Fruit fly (Drosophila melanogaster) whole organism, embryonic: Measurements from ENCODE around the gene CG33640.

ENCODE experiments used
- Ada2b ChIP-seq: fragments of 200-800 bp; sonication (Bioruptor generic); IDR thresholded peaks from 2 replicates; pipeline ENCODE4 v1.3.6; 2022; ENCODE audit warnings: missing biosample characterization, missing genetic modification characterization
- B-H2 ChIP-seq: fragments of 200-800 bp; sonication (Bioruptor generic); optimal IDR thresholded peaks from 2 replicates; lab custom pipeline; 2018; ENCODE audit warnings: missing biosample characterization, mild to moderate bottlenecking, missing genetic modification characterization
- BtbVII ChIP-seq: fragments of 200-800 bp; sonication (Bioruptor generic); optimal IDR thresholded peaks from 3 replicates; lab custom pipeline; 2017; ENCODE audit warnings: missing biosample characterization, mild to moderate bottlenecking, missing genetic modification characterization
- CG10321 ChIP-seq: fragments of 200-800 bp; sonication (Bioruptor generic); IDR thresholded peaks from 2 replicates; pipeline ENCODE4 v1.3.6; 2022; ENCODE audit warnings: missing biosample characterization, missing genetic modification characterization
- CG10959 ChIP-seq: fragments of 200-800 bp; sonication (Bioruptor generic); IDR thresholded peaks from 2 replicates; pipeline ENCODE4 v1.3.6; 2022; ENCODE audit warnings: missing biosample characterization, missing genetic modification characterization
- CG10979 ChIP-seq: fragments of 200-800 bp; sonication (Bioruptor generic); optimal IDR thresholded peaks from 2 replicates; lab custom pipeline; 2018; ENCODE audit warnings: missing biosample characterization, mild to moderate bottlenecking, missing genetic modification characterization, moderate library complexity
- CG11504 ChIP-seq: fragments of 200-800 bp; sonication (Bioruptor generic); optimal IDR thresholded peaks from 3 replicates; lab custom pipeline; 2019; ENCODE audit warnings: missing biosample characterization, mild to moderate bottlenecking, missing genetic modification characterization, moderate library complexity
- CG12744 ChIP-seq: fragments of 200-800 bp; sonication (Bioruptor generic); optimal IDR thresholded peaks from 2 replicates; lab custom pipeline; 2016; ENCODE audit warnings: missing biosample characterization, missing genetic modification characterization
- CG13287 ChIP-seq: fragments of 200-800 bp; sonication (Bioruptor generic); IDR thresholded peaks from 2 replicates; pipeline ENCODE4 v1.3.6; 2022; ENCODE audit warnings: missing biosample characterization, missing genetic modification characterization; ENCODE audit not compliant: partially characterized antibody
- CG14710 ChIP-seq: fragments of 200-800 bp; sonication (Bioruptor generic); optimal IDR thresholded peaks from 3 replicates; lab custom pipeline; 2019; ENCODE audit warnings: missing biosample characterization, mild to moderate bottlenecking, missing genetic modification characterization, moderate library complexity
- CG14860 ChIP-seq: fragments of 200-800 bp; sonication (Bioruptor generic); IDR thresholded peaks from 3 replicates; pipeline ENCODE4 v1.3.6; 2022; ENCODE audit warnings: missing biosample characterization, missing genetic modification characterization; ENCODE audit not compliant: partially characterized antibody
- CG14965 ChIP-seq: fragments of 200-800 bp; sonication (Bioruptor generic); optimal IDR thresholded peaks from 2 replicates; lab custom pipeline; 2016; ENCODE audit warnings: missing biosample characterization, missing genetic modification characterization, borderline replicate concordance
- CG1602 ChIP-seq: fragments of 200-800 bp; sonication (Bioruptor generic); optimal IDR thresholded peaks from 3 replicates; lab custom pipeline; 2016; ENCODE audit warnings: missing biosample characterization, missing genetic modification characterization
- CG18011 ChIP-seq: fragments of 200-800 bp; sonication (Bioruptor generic); optimal IDR thresholded peaks from 2 replicates; lab custom pipeline; 2017; ENCODE audit warnings: missing biosample characterization, missing genetic modification characterization, mild to moderate bottlenecking, moderate library complexity, missing genotype
- CG18619 ChIP-seq: fragments of 200-800 bp; sonication (Bioruptor generic); optimal IDR thresholded peaks from 3 replicates; lab custom pipeline; 2017; ENCODE audit warnings: missing biosample characterization, mild to moderate bottlenecking, missing genetic modification characterization
- CG30020 ChIP-seq: fragments of 200-800 bp; optimal IDR thresholded peaks from 2 replicates; lab custom pipeline; 2019; ENCODE audit warnings: missing biosample characterization, mild to moderate bottlenecking, missing genetic modification characterization, moderate library complexity
- CG31365 ChIP-seq: fragments of 200-800 bp; sonication (Bioruptor generic); optimal IDR thresholded peaks from 2 replicates; lab custom pipeline; 2018; ENCODE audit warnings: missing biosample characterization, mild to moderate bottlenecking, missing genetic modification characterization
- CG3163 ChIP-seq: fragments of 200-800 bp; sonication (Bioruptor generic); optimal IDR thresholded peaks from 3 replicates; lab custom pipeline; 2016; ENCODE audit warnings: missing biosample characterization, missing genetic modification characterization
- CG34224 ChIP-seq: fragments of 200-800 bp; sonication (Bioruptor generic); IDR thresholded peaks from 3 replicates; pipeline ENCODE4 v1.3.6; 2022; ENCODE audit warnings: missing biosample characterization, missing genetic modification characterization; ENCODE audit not compliant: partially characterized antibody
- CG6272 ChIP-seq: fragments of 200-800 bp; sonication (Bioruptor generic); IDR thresholded peaks from 2 replicates; pipeline ENCODE4 v1.3.6; 2022; ENCODE audit warnings: missing biosample characterization, missing genetic modification characterization
- Dfd ChIP-seq, 2 experiments: fragments of >200 bp; optimal IDR thresholded peaks; 2 replicates each; lab custom pipeline; 2017; ENCODE audit warnings: missing biosample characterization in 2 of 2, missing genetic modification characterization in 2 of 2
- Dip2 ChIP-seq: fragments of 200-800 bp; sonication (Bioruptor generic); IDR thresholded peaks from 2 replicates; pipeline ENCODE4 v1.3.6; 2022; ENCODE audit warnings: missing biosample characterization, missing genetic modification characterization
- Doc3 ChIP-seq: fragments of 200-800 bp; sonication (Bioruptor generic); IDR thresholded peaks from 3 replicates; pipeline ENCODE4 v1.3.6; 2022; ENCODE audit warnings: missing biosample characterization, missing genetic modification characterization; ENCODE audit not compliant: partially characterized antibody
- Fer2 ChIP-seq: fragments of 200-800 bp; sonication (Bioruptor generic); optimal IDR thresholded peaks from 2 replicates; lab custom pipeline; 2018; ENCODE audit warnings: missing biosample characterization, mild to moderate bottlenecking, missing genetic modification characterization, moderate library complexity
- HHEX ChIP-seq: fragments of 200-800 bp; sonication (Bioruptor generic); optimal IDR thresholded peaks from 3 replicates; lab custom pipeline; 2017; ENCODE audit warnings: missing biosample characterization, mild to moderate bottlenecking, missing genetic modification characterization, missing genetic modification reagents
- Hey ChIP-seq: fragments of 200-800 bp; sonication (Bioruptor generic); optimal IDR thresholded peaks from 3 replicates; lab custom pipeline; 2018; ENCODE audit warnings: missing biosample characterization, mild to moderate bottlenecking, missing genetic modification characterization
- Oli ChIP-seq: fragments of 200-800 bp; sonication (Bioruptor generic); optimal IDR thresholded peaks from 2 replicates; lab custom pipeline; 2018; ENCODE audit warnings: missing biosample characterization, mild to moderate bottlenecking, missing genetic modification characterization, moderate library complexity
- Ptx1 ChIP-seq: fragments of 200-800 bp; sonication (Bioruptor generic); IDR thresholded peaks from 2 replicates; pipeline ENCODE4 v1.3.6; 2022; ENCODE audit warnings: missing biosample characterization, missing genetic modification characterization
- Rfx ChIP-seq: fragments of 200-800 bp; sonication (Bioruptor generic); IDR thresholded peaks from 2 replicates; pipeline ENCODE4 v1.3.6; 2022; ENCODE audit warnings: missing biosample characterization, missing genetic modification characterization
- Scr ChIP-seq: fragments of 200-800 bp; sonication (Bioruptor generic); IDR thresholded peaks from 2 replicates; pipeline ENCODE4 v1.3.6; 2022; ENCODE audit warnings: missing biosample characterization, missing genetic modification characterization; ENCODE audit not compliant: partially characterized antibody
- Sox102F ChIP-seq: fragments of 200-800 bp; sonication (Bioruptor generic); optimal IDR thresholded peaks from 2 replicates; lab custom pipeline; 2018; ENCODE audit warnings: missing biosample characterization, mild to moderate bottlenecking, missing genetic modification characterization, moderate library complexity
- Ssrp ChIP-seq: fragments of 200-800 bp; sonication (Bioruptor generic); optimal IDR thresholded peaks from 2 replicates; lab custom pipeline; 2018; ENCODE audit warnings: missing biosample characterization, mild to moderate bottlenecking, missing genetic modification characterization, moderate library complexity
- amos ChIP-seq: fragments of 200-800 bp; sonication (Bioruptor generic); IDR thresholded peaks from 2 replicates; pipeline ENCODE4 v1.3.6; 2022; ENCODE audit warnings: missing biosample characterization, missing genetic modification characterization; ENCODE audit not compliant: partially characterized antibody
- chinmo ChIP-seq: fragments of 200-800 bp; sonication (Bioruptor generic); IDR thresholded peaks from 4 replicates; pipeline ENCODE4 v1.3.6; 2022; ENCODE audit warnings: missing biosample characterization, missing genetic modification characterization; ENCODE audit not compliant: partially characterized antibody
- chm ChIP-seq: fragments of 200-800 bp; sonication (Bioruptor generic); IDR thresholded peaks from 2 replicates; pipeline ENCODE4 v1.3.6; 2022; ENCODE audit warnings: missing biosample characterization, missing genetic modification characterization
- ewg ChIP-seq: fragments of 200-800 bp; sonication (Bioruptor generic); optimal IDR thresholded peaks from 3 replicates; lab custom pipeline; 2017; ENCODE audit warnings: mild to moderate bottlenecking, missing biosample characterization, missing genetic modification reagents, missing genetic modification characterization
- eyg ChIP-seq: fragments of 200-800 bp; sonication (Bioruptor generic); optimal IDR thresholded peaks from 3 replicates; lab custom pipeline; 2016; ENCODE audit warnings: missing biosample characterization, missing genetic modification characterization
- gsb ChIP-seq: fragments of 200-800 bp; sonication (Bioruptor generic); IDR thresholded peaks from 2 replicates; pipeline ENCODE4 v1.3.6; 2022; ENCODE audit warnings: missing biosample characterization, missing genetic modification characterization
- gsb-n ChIP-seq: fragments of 200-800 bp; sonication (Bioruptor generic); optimal IDR thresholded peaks from 3 replicates; lab custom pipeline; 2018; ENCODE audit warnings: missing biosample characterization, mild to moderate bottlenecking, missing genetic modification characterization
- kah ChIP-seq: fragments of 200-800 bp; sonication (Bioruptor generic); optimal IDR thresholded peaks from 2 replicates; lab custom pipeline; 2018; ENCODE audit warnings: missing biosample characterization, mild to moderate bottlenecking, missing genetic modification characterization
- knrl ChIP-seq: fragments of 200-800 bp; sonication (Bioruptor generic); IDR thresholded peaks from 3 replicates; pipeline ENCODE4 v1.3.6; 2022; ENCODE audit warnings: missing biosample characterization, missing genetic modification characterization; ENCODE audit not compliant: partially characterized antibody
- mld ChIP-seq: fragments of 200-800 bp; sonication (Bioruptor generic); IDR thresholded peaks from 3 replicates; pipeline ENCODE4 v1.3.6; 2022; ENCODE audit warnings: missing biosample characterization, missing genetic modification characterization; ENCODE audit not compliant: partially characterized antibody
- pfk ChIP-seq: fragments of 200-800 bp; sonication (Bioruptor generic); optimal IDR thresholded peaks from 2 replicates; lab custom pipeline; 2018; ENCODE audit warnings: missing biosample characterization, mild to moderate bottlenecking, missing genetic modification characterization, moderate library complexity
- so ChIP-seq: fragments of 200-800 bp; sonication (Bioruptor generic); IDR thresholded peaks from 3 replicates; pipeline ENCODE4 v1.3.6; 2022; ENCODE audit warnings: missing biosample characterization, missing genetic modification characterization
- toy ChIP-seq: fragments of 200-800 bp; sonication (Bioruptor generic); IDR thresholded peaks from 2 replicates; pipeline ENCODE4 v1.3.6; 2022; ENCODE audit warnings: missing biosample characterization, missing genetic modification characterization
- vnd ChIP-seq: fragments of 200-800 bp; sonication (Bioruptor generic); IDR thresholded peaks from 3 replicates; pipeline ENCODE4 v1.3.6; 2022; ENCODE audit warnings: missing biosample characterization, missing genetic modification characterization; ENCODE audit not compliant: partially characterized antibody
- wdn ChIP-seq: fragments of 200-800 bp; sonication (Bioruptor generic); IDR thresholded peaks from 2 replicates; pipeline ENCODE4 v1.3.6; 2022; ENCODE audit warnings: missing biosample characterization, missing genetic modification characterization
- wor ChIP-seq: fragments of 200-800 bp; sonication (Bioruptor generic); IDR thresholded peaks from 2 replicates; pipeline ENCODE4 v1.3.6; 2022; ENCODE audit warnings: missing biosample characterization, missing genetic modification characterization

CG33640 gene

DNA sequence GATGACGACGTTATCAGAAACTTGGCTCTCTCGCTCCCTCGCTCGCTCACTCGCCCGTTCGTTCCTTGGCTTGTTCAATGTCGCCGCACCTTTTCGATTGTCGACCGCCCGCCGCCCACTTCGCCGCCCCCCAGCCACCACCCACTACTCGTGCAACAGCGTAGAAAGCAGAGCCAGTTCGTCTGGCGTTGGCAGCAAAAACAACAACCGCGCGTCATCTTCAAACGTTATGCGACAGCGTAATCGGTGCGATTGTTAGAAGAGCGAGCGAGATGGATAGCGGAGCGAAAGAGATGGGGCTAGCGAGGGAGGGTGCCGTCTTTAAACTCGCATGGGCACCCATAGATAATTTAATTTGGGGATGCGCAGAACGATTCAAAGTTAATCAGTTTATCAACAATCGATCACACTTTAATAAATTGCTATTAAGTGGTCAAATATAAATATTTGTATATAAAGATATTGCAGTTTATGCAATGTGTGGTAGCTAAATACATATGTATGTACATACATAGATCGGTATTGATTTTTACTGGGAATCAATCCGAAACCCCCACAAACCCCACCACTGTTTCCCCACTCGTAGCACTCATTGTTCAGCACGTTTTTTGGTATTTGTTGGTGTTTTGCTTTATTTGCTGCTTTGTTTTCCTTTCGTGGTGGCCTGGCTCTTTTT is 13.2 kb upstream of the CG33640 start (continued):
- peak; percentile 50 for TF ChIP-seq CG18619
- no peak for TF ChIP-seq amos (GFP tag; lab: Robert Waterston, UW)
- TF ChIP-seq ewg (GFP tag; lab: Kevin White, UChicago), result peak; percentile 56
- peak; percentile 45 for TF ChIP-seq wdn (GFP tag; lab: Robert Waterston, UW)
- TF ChIP-seq CG13287 (GFP tag; lab: Robert Waterston, UW), result peak; percentile 45
- TF ChIP-seq CG12744 (GFP tag; lab: Kevin White, UChicago), result no peak
- no peak for TF ChIP-seq CG1602 (GFP tag; lab: Kevin White, UChicago)
- peak; percentile 29 for TF ChIP-seq Fer2 (tag; lab: Kevin White, UChicago)
- no peak for TF ChIP-seq CG18011 (GFP tag; lab: Kevin White, UChicago)
- 0 out of 2 replicates have a peak, but pooled peaks have one; percentile 38 for TF ChIP-seq chm (GFP tag; lab: Robert Waterston, UW)
- peak; percentile 62 for TF ChIP-seq B-H2 (GFP tag; lab: Kevin White, UChicago)
- peak; percentile 52 for TF ChIP-seq CG6272
- peak; percentile 53 for TF ChIP-seq Ssrp
- no peak for TF ChIP-seq eyg (GFP tag; lab: Kevin White, UChicago)
- TF ChIP-seq CG31365 (tag; lab: Kevin White, UChicago), result peak; percentile 9
- TF ChIP-seq CG10959 (GFP tag; lab: Robert Waterston, UW), result no peak
- TF ChIP-seq mld (GFP tag; lab: Robert Waterston, UW), result no peak
- peak; percentile 61 for TF ChIP-seq Ada2b (GFP tag; lab: Robert Waterston, UW)
- TF ChIP-seq toy, result no peak
- peak; percentile 33 for TF ChIP-seq BtbVII (GFP tag; lab: Kevin White, UChicago)
- no peak for TF ChIP-seq CG3163 (GFP tag; lab: Kevin White, UChicago)
- 0 out of 3 replicates have a peak, but pooled peaks have one; percentile 27 for TF ChIP-seq Doc3 (GFP tag; lab: Robert Waterston, UW)
- TF ChIP-seq Dfd (GFP tag; optimal IDR thresholded peaks at IDR 0.05; lab: Kevin White, UChicago), result no peak
- 0 out of 3 replicates have a peak, but pooled peaks have one; percentile 15 for TF ChIP-seq CG34224 (GFP tag; lab: Robert Waterston, UW)
- TF ChIP-seq CG10979 (tag; lab: Kevin White, UChicago), result peak; percentile 31
- TF ChIP-seq Ptx1 (GFP tag; lab: Robert Waterston, UW), result peak; percentile 78
- no peak for TF ChIP-seq Dip2 (GFP tag; lab: Robert Waterston, UW)
- no peak for TF ChIP-seq HHEX
- TF ChIP-seq CG14710 (tag; lab: Kevin White, UChicago), result peak; percentile 11
- no peak for TF ChIP-seq CG14860
- 0 out of 2 replicates have a peak, but pooled peaks have one; percentile 11 for TF ChIP-seq Scr (GFP tag; lab: Robert Waterston, UW)
- TF ChIP-seq Sox102F (GFP tag; lab: Kevin White, UChicago), result peak; percentile 57
- peak; percentile 30 for TF ChIP-seq gsb-n (tag; lab: Kevin White, UChicago)
- peak; percentile 99 for TF ChIP-seq chinmo
- peak; percentile 64 for TF ChIP-seq Oli (tag; lab: Kevin White, UChicago)
- peak; percentile 53 for TF ChIP-seq wor (GFP tag; lab: Robert Waterston, UW)
- no peak for TF ChIP-seq CG30020
- TF ChIP-seq CG14965 (GFP tag; lab: Kevin White, UChicago), result no peak
- peak; percentile 20; the same call in 1 of the 3 replicates for TF ChIP-seq knrl
- TF ChIP-seq so, result no peak
- TF ChIP-seq Hey (tag; lab: Kevin White, UChicago), result no peak
- peak; percentile 79 for TF ChIP-seq Rfx (GFP tag; lab: Robert Waterston, UW)
- TF ChIP-seq kah, result no peak
- peak; percentile 51 for TF ChIP-seq CG10321 (GFP tag; lab: Robert Waterston, UW)
- peak; percentile 26 for TF ChIP-seq CG11504 (tag; lab: Kevin White, UChicago)
- TF ChIP-seq pfk, result no peak
- TF ChIP-seq gsb (GFP tag; lab: Robert Waterston, UW), result peak; percentile 9; the same call in 1 of the 2 replicates
- TF ChIP-seq vnd (GFP tag; lab: Robert Waterston, UW), result no peak
